Worm (Caenorhabditis elegans) whole organism, mixed stage, embryonic: ENCODE data around the gene gpr-1.

Source experiments
- ceh-43 ChIP-seq: fragments of 200-800 bp; sonication (Bioruptor generic); optimal IDR thresholded peaks from 2 replicates; lab custom pipeline; 2018; ENCODE audit warnings: mild to moderate bottlenecking, missing genetic modification characterization, moderate library complexity, missing compliant biosample characterization
- ces-1 ChIP-seq: fragments of 150-350 bp; optimal IDR thresholded peaks from 2 replicates; lab custom pipeline; 2014; ENCODE audit warnings: missing biosample characterization, missing genetic modification reagents, missing genetic modification characterization
- unc-39 ChIP-seq: fragments of 150-350 bp; optimal IDR thresholded peaks from 2 replicates; lab custom pipeline; 2014; ENCODE audit warnings: missing biosample characterization, missing genetic modification characterization

- no peak for TF ChIP-seq ces-1 (GFP tag; lab: Kevin White, UChicago)
- no peak for TF ChIP-seq ceh-43 (GFP tag; lab: Kevin White, UChicago)
- no peak for TF ChIP-seq unc-39 (tag; lab: Kevin White, UChicago)
Measured at ce11 chrIII:8616587-8616986, 12.1 kb upstream of the gpr-1 start, which contains the start of gene C06E1.11.
